Worm (Caenorhabditis elegans): ENCODE measurements around the gene stn-2.
"Not testable (repeated sequence)": the region's sequence is repeated elsewhere in the genome, so short reads cannot be mapped to it uniquely, and the experiment has no call there.

The stn-2 gene

ce11 chrX:7667394-7668089, 12.9 kb downstream of the stn-2 start, which contains the start of gene F27D9.13:
F27D9.13 (minus strand) TSS chrX:7667444.
- TF ChIP-seq unc-39 (tag; optimal IDR thresholded peaks at IDR 0.05) (no peak), lsy-2 (tag; optimal IDR thresholded peaks at IDR 0.05) (no peak), bed-3 (GFP tag; optimal IDR thresholded peaks at IDR 0.05) (no peak), elt-3 (tag; optimal IDR thresholded peaks at IDR 0.05) (no peak), ceh-43 (GFP tag; optimal IDR thresholded peaks at IDR 0.05) (no peak), nhr-28 (tag; optimal IDR thresholded peaks at IDR 0.05) (no peak), tbx-8 (GFP tag; optimal IDR thresholded peaks at IDR 0.05) (no peak), unc-120 (tag; optimal IDR thresholded peaks at IDR 0.05; ENCODE audit: poor library complexity, severe bottlenecking) (no peak), nhr-12 (tag; optimal IDR thresholded peaks at IDR 0.05) (no peak), flh-1 (GFP tag; optimal IDR thresholded peaks at IDR 0.05) (no peak), nhr-2 (tag; optimal IDR thresholded peaks at IDR 0.05) (no peak), mep-1 (tag; optimal IDR thresholded peaks at IDR 0.05) (no peak), hlh-1 (tag; optimal IDR thresholded peaks at IDR 0.05) (no peak), ceh-83 (GFP tag; optimal IDR thresholded peaks at IDR 0.05) (no peak), nhr-237 (tag; optimal IDR thresholded peaks at IDR 0.05) (no peak), sptf-1 (tag; optimal IDR thresholded peaks at IDR 0.05) (no peak), zip-8 (tag; optimal IDR thresholded peaks at IDR 0.05) (no peak), pha-4 (tag; optimal IDR thresholded peaks at IDR 0.05) (no peak), mls-2 (tag; optimal IDR thresholded peaks at IDR 0.05) (no peak)

ce11 chrX:7665401-7665800, 15.0 kb downstream of the stn-2 start:
- TF ChIP-seq drap-1 (GFP tag; optimal IDR thresholded peaks at IDR 0.05) (no peak), blmp-1 (tag; optimal IDR thresholded peaks at IDR 0.05) (peak; percentile 46)

- not testable (repeated sequence) for TF ChIP-seq drap-1 (GFP tag; optimal IDR thresholded peaks at IDR 0.05); snpc-4 (tag; optimal IDR thresholded peaks at IDR 0.05); zip-8 (tag; optimal IDR thresholded peaks at IDR 0.05)
Measured at ce11 chrX:7664819-7665218, 15.6 kb downstream of the stn-2 start, which contains the start of gene dhs-29. dhs-29 (minus strand) TSS chrX:7664919.

ce11 chrX:7664419-7664818, 16.0 kb downstream of the stn-2 start:
- TF ChIP-seq elt-3 (tag; optimal IDR thresholded peaks at IDR 0.05), result no peak
- TF ChIP-seq lin-32 (GFP tag; optimal IDR thresholded peaks at IDR 0.05), result no peak
- TF ChIP-seq tbx-8 (GFP tag; optimal IDR thresholded peaks at IDR 0.05), result no peak
- no peak for TF ChIP-seq blmp-1 (tag; optimal IDR thresholded peaks at IDR 0.05)
- no peak for TF ChIP-seq ceh-83 (GFP tag; optimal IDR thresholded peaks at IDR 0.05)
- TF ChIP-seq snpc-4 (tag; optimal IDR thresholded peaks at IDR 0.05), result no peak

ce11 chrX:7662532-7662931, 17.9 kb downstream of the stn-2 start:
- TF ChIP-seq pha-4 (tag; optimal IDR thresholded peaks at IDR 0.05) (no peak), ces-1 (GFP tag; optimal IDR thresholded peaks at IDR 0.05) (no peak), elt-1 (tag; optimal IDR thresholded peaks at IDR 0.05; ENCODE audit: borderline replicate concordance, insufficient read depth) (peak; percentile 35)

- no peak for TF ChIP-seq sptf-1 (tag; optimal IDR thresholded peaks at IDR 0.05)
- peak; percentile 28 for TF ChIP-seq unc-62 (GFP tag; optimal IDR thresholded peaks at IDR 0.05)
- no peak for TF ChIP-seq nhr-28 (tag; optimal IDR thresholded peaks at IDR 0.05)
- TF ChIP-seq mep-1 (tag; optimal IDR thresholded peaks at IDR 0.05), result peak; percentile 50
- no peak for TF ChIP-seq lin-13 (tag; optimal IDR thresholded peaks at IDR 0.05)
- peak; percentile 47 for TF ChIP-seq hlh-1 (tag; optimal IDR thresholded peaks at IDR 0.05)
- TF ChIP-seq bed-3 (GFP tag; optimal IDR thresholded peaks at IDR 0.05), result no peak
- TF ChIP-seq cnd-1 (tag; optimal IDR thresholded peaks at IDR 0.05), result no peak
- TF ChIP-seq lin-32 (GFP tag; optimal IDR thresholded peaks at IDR 0.05), result no peak
- TF ChIP-seq blmp-1 (tag; optimal IDR thresholded peaks at IDR 0.05), result no peak
- TF ChIP-seq lsy-2 (tag; optimal IDR thresholded peaks at IDR 0.05), result no peak
- TF ChIP-seq nhr-2 (tag; optimal IDR thresholded peaks at IDR 0.05), result no peak
- TF ChIP-seq pha-4 (tag; optimal IDR thresholded peaks at IDR 0.05), result peak; percentile 39
- TF ChIP-seq ceh-43 (GFP tag; optimal IDR thresholded peaks at IDR 0.05), result no peak
Measured at ce11 chrX:7661628-7662027, 18.8 kb downstream of the stn-2 start.

Data from whole organism, mixed stage, embryonic.